Worm (Caenorhabditis elegans) whole organism, early embryonic: ENCODE results near the gene F20D6.5.

Experiments
- B0310.2 ChIP-seq: sonication (generic microtip); optimal IDR thresholded peaks from 2 replicates; lab custom pipeline; 2016; ENCODE audit warnings: mild to moderate bottlenecking, missing genetic modification characterization, missing compliant biosample characterization
- F13C5.2 ChIP-seq: sonication (generic microtip); optimal IDR thresholded peaks from 2 replicates; lab custom pipeline; 2017; ENCODE audit warnings: mild to moderate bottlenecking, missing genetic modification characterization, inconsistent platforms, missing compliant biosample characterization
- aly-1 ChIP-seq: sonication (generic microtip); optimal IDR thresholded peaks from 2 replicates; lab custom pipeline; 2016; ENCODE audit warnings: missing genetic modification characterization, missing compliant biosample characterization
- ama-1 ChIP-seq: fragments of 150-350 bp; optimal IDR thresholded peaks from 2 replicates; lab custom pipeline; 2014
- ceh-13 ChIP-seq: fragments of 200-800 bp; sonication (Bioruptor generic); optimal IDR thresholded peaks from 2 replicates; lab custom pipeline; 2018; ENCODE audit warnings: mild to moderate bottlenecking, missing genetic modification characterization, missing compliant biosample characterization
- ceh-36 ChIP-seq: sonication (generic microtip); optimal IDR thresholded peaks from 2 replicates; lab custom pipeline; 2016; ENCODE audit warnings: missing genetic modification characterization, inconsistent platforms, missing compliant biosample characterization
- ets-7 ChIP-seq: sonication (generic microtip); optimal IDR thresholded peaks from 2 replicates; lab custom pipeline; 2016; ENCODE audit warnings: missing genotype, missing genetic modification characterization, missing compliant biosample characterization
- flt-1 ChIP-seq: fragments of 200-800 bp; sonication (Bioruptor generic); IDR thresholded peaks from 2 replicates; pipeline ENCODE4 v1.3.6; 2022; ENCODE audit warnings: missing genetic modification characterization, missing compliant biosample characterization
- hmbx-1 ChIP-seq: sonication (generic microtip); optimal IDR thresholded peaks from 2 replicates; lab custom pipeline; 2016; ENCODE audit warnings: mild to moderate bottlenecking, missing genetic modification characterization, missing compliant biosample characterization
- hmg-4 ChIP-seq: fragments of 200-800 bp; sonication (Bioruptor generic); optimal IDR thresholded peaks from 2 replicates; lab custom pipeline; 2018; ENCODE audit warnings: mild to moderate bottlenecking, missing genetic modification characterization, missing compliant biosample characterization
- hnd-1 ChIP-seq: sonication (generic microtip); optimal IDR thresholded peaks from 2 replicates; lab custom pipeline; 2016; ENCODE audit warnings: missing genetic modification characterization, missing compliant biosample characterization
- pes-1 ChIP-seq: fragments of 200-800 bp; sonication (Bioruptor generic); IDR thresholded peaks from 2 replicates; pipeline ENCODE4 v1.3.6; 2022; ENCODE audit warnings: missing genetic modification reagents, missing genetic modification characterization, missing compliant biosample characterization
- scrt-1 ChIP-seq: fragments of 200-800 bp; sonication (Bioruptor generic); IDR thresholded peaks from 2 replicates; pipeline ENCODE4 v1.3.6; 2022; ENCODE audit warnings: missing genetic modification characterization, missing compliant biosample characterization
- sea-1 ChIP-seq: fragments of 200-800 bp; sonication (Bioruptor generic); conservative IDR thresholded peaks from 2 replicates; pipeline ENCODE4 v1.3.6; 2022; ENCODE audit warnings: missing genetic modification characterization, missing compliant biosample characterization
- tbx-11 ChIP-seq: fragments of 200-800 bp; sonication (Bioruptor generic); IDR thresholded peaks from 2 replicates; pipeline ENCODE4 v1.3.6; 2022; ENCODE audit warnings: missing genetic modification characterization, missing compliant biosample characterization
- tbx-37 ChIP-seq: fragments of 200-800 bp; sonication (Bioruptor generic); conservative IDR thresholded peaks from 2 replicates; pipeline ENCODE4 v1.3.6; 2022; ENCODE audit warnings: missing genetic modification reagents, missing genetic modification characterization, missing compliant biosample characterization
- tra-4 ChIP-seq: sonication (generic microtip); optimal IDR thresholded peaks from 2 replicates; lab custom pipeline; 2017; ENCODE audit warnings: missing genetic modification characterization, missing compliant biosample characterization

F20D6.5 gene

ce11 chrV:8195889-8196418 is 34.2 kb downstream of the F20D6.5 start, which contains the start of gene F20D6.10:
F20D6.10 (minus strand) TSS chrV:8195939.
- no peak for TF ChIP-seq ets-7 (tag; lab: Kevin White, UChicago)
- TF ChIP-seq scrt-1 (GFP tag; lab: Robert Waterston, UW), result no peak

- no peak for TF ChIP-seq F13C5.2 (tag; lab: Kevin White, UChicago)
- no peak for TF ChIP-seq tra-4 (tag; lab: Kevin White, UChicago)
- TF ChIP-seq B0310.2, result no peak
- TF ChIP-seq hmbx-1 (tag; lab: Kevin White, UChicago), result no peak
- TF ChIP-seq ceh-13 (GFP tag; lab: Kevin White, UChicago), result no peak
- no peak for TF ChIP-seq ceh-36 (tag; lab: Kevin White, UChicago)
- TF ChIP-seq tbx-11, result no peak
- TF ChIP-seq tbx-37 (GFP tag; lab: Robert Waterston, UW), result no peak
- TF ChIP-seq aly-1, result no peak
- TF ChIP-seq ama-1 (lab: Kevin White, UChicago), result no peak
Observed at ce11 chrV:8196993-8197392, 35.2 kb downstream of the F20D6.5 start.

- no peak for TF ChIP-seq ceh-13 (GFP tag; lab: Kevin White, UChicago)
- no peak for TF ChIP-seq hmbx-1 (tag; lab: Kevin White, UChicago)
- no peak for TF ChIP-seq tbx-37 (GFP tag; lab: Robert Waterston, UW)
- no peak for TF ChIP-seq hnd-1 (tag; lab: Kevin White, UChicago)
- no peak for TF ChIP-seq flt-1
- no peak for TF ChIP-seq aly-1
- TF ChIP-seq hmg-4 (GFP tag; lab: Kevin White, UChicago), result no peak
- no peak for TF ChIP-seq B0310.2
Observed at ce11 chrV:8198994-8199393, 37.2 kb downstream of the F20D6.5 start, which contains the start of gene F20D6.11. F20D6.11 (minus strand) TSS chrV:8199094.

- no peak for TF ChIP-seq hnd-1 (tag; lab: Kevin White, UChicago)
- no peak for TF ChIP-seq hmbx-1 (tag; lab: Kevin White, UChicago)
- TF ChIP-seq B0310.2, result no peak
- no peak for TF ChIP-seq sea-1 (GFP tag; lab: Robert Waterston, UW)
- no peak for TF ChIP-seq ets-7 (tag; lab: Kevin White, UChicago)
- no peak for TF ChIP-seq hmg-4 (GFP tag; lab: Kevin White, UChicago)
- TF ChIP-seq pes-1, result no peak
- no peak for TF ChIP-seq ceh-36 (tag; lab: Kevin White, UChicago)
- TF ChIP-seq aly-1, result no peak
Observed at ce11 chrV:8201229-8201858, 39.6 kb downstream of the F20D6.5 start, which contains the start of gene cri-2. cri-2 (plus strand) TSS chrV:8201808.

ce11 chrV:8203085-8203643 is 41.4 kb downstream of the F20D6.5 start, which contains the start of gene cest-17:
cest-17 (plus strand) TSS chrV:8203332.
- TF ChIP-seq tra-4 (tag; lab: Kevin White, UChicago) (no peak), sea-1 (GFP tag; lab: Robert Waterston, UW) (no peak), ets-7 (tag; lab: Kevin White, UChicago) (no peak), tbx-11 (no peak), aly-1 (no peak), hmbx-1 (tag; lab: Kevin White, UChicago) (no peak), ama-1 (lab: Kevin White, UChicago) (no peak), hmg-4 (GFP tag; lab: Kevin White, UChicago) (no peak), flt-1 (no peak), F13C5.2 (tag; lab: Kevin White, UChicago) (no peak), hnd-1 (tag; lab: Kevin White, UChicago) (no peak), B0310.2 (no peak), ceh-36 (tag; lab: Kevin White, UChicago) (no peak), scrt-1 (GFP tag; lab: Robert Waterston, UW) (no peak), ceh-13 (GFP tag; lab: Kevin White, UChicago) (no peak)

- TF ChIP-seq hnd-1 (tag; lab: Kevin White, UChicago) (no peak), ceh-13 (GFP tag; lab: Kevin White, UChicago) (no peak), aly-1 (no peak), tbx-11 (no peak), hmg-4 (GFP tag; lab: Kevin White, UChicago) (no peak), hmbx-1 (tag; lab: Kevin White, UChicago) (no peak), ceh-36 (tag; lab: Kevin White, UChicago) (no peak), F13C5.2 (tag; lab: Kevin White, UChicago) (no peak), sea-1 (GFP tag; lab: Robert Waterston, UW) (no peak), flt-1 (no peak), tbx-37 (GFP tag; lab: Robert Waterston, UW) (no peak), scrt-1 (GFP tag; lab: Robert Waterston, UW) (no peak), ets-7 (tag; lab: Kevin White, UChicago) (no peak), ama-1 (lab: Kevin White, UChicago) (no peak), B0310.2 (no peak), tra-4 (tag; lab: Kevin White, UChicago) (no peak), pes-1 (no peak)
Observed at ce11 chrV:8206931-8207330, 45.2 kb downstream of the F20D6.5 start, which contains the start of gene timp-1. timp-1 (plus strand) TSS chrV:8207235.

- TF ChIP-seq F13C5.2 (tag; lab: Kevin White, UChicago) (no peak), flt-1 (no peak), hmbx-1 (tag; lab: Kevin White, UChicago) (no peak), scrt-1 (GFP tag; lab: Robert Waterston, UW) (no peak), ets-7 (tag; lab: Kevin White, UChicago) (no peak), ceh-36 (tag; lab: Kevin White, UChicago) (no peak), ceh-13 (GFP tag; lab: Kevin White, UChicago) (no peak), aly-1 (no peak), hnd-1 (tag; lab: Kevin White, UChicago) (no peak), tbx-37 (GFP tag; lab: Robert Waterston, UW) (no peak), sea-1 (GFP tag; lab: Robert Waterston, UW) (no peak)
Observed at ce11 chrV:8210527-8210926, 48.8 kb downstream of the F20D6.5 start.
